Worm (Caenorhabditis elegans): ENCODE results near the gene ect-2.

DNA sequence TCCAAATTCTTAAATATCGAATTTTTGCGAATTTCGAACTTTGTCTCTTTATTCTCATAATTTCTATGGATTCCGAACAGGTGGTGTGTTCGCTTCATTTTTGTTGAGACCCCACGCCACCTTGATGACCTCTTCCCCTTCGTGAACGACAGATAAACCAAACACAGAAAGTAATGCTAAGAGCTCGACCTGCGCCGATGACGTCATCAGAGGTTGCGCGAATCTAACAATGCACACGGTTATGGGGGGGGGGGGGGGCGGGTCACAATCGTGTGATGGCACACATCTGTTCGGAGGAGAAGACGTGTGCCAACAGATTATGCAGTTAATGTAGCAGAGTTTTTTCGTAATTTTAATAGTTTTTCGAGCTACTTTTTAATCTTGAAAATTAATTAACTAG, 486 bp upstream of the ect-2 start:
- TF ChIP-seq nhr-6 (tag; optimal IDR thresholded peaks at IDR 0.05) (no peak), F13H6.1 (tag; optimal IDR thresholded peaks at IDR 0.05) (no peak), unc-39 (tag; optimal IDR thresholded peaks at IDR 0.05) (no peak), R02D3.7 (tag; optimal IDR thresholded peaks at IDR 0.05) (no peak), lin-11 (tag; optimal IDR thresholded peaks at IDR 0.05) (no peak), lin-13 (GFP tag; optimal IDR thresholded peaks at IDR 0.05) (no peak), ZK546.5 (tag; optimal IDR thresholded peaks at IDR 0.05) (no peak), lsy-2 (tag; optimal IDR thresholded peaks at IDR 0.05) (no peak), unc-62 (GFP tag; optimal IDR thresholded peaks at IDR 0.05) (no peak), ztf-11 (tag; optimal IDR thresholded peaks at IDR 0.05) (no peak), ceh-16 (tag; optimal IDR thresholded peaks at IDR 0.05) (no peak)
